Fruit fly (Drosophila melanogaster) whole organism, embryonic: ENCODE results near the gene ppk23.

Source experiments
- Adf1 ChIP-seq: fragments of 200-800 bp; sonication (Bioruptor generic); IDR thresholded peaks from 2 replicates; pipeline ENCODE4 v1.3.6; 2022; ENCODE audit warnings: missing biosample characterization, missing genetic modification characterization
- B-H2 ChIP-seq: fragments of 200-800 bp; sonication (Bioruptor generic); optimal IDR thresholded peaks from 2 replicates; lab custom pipeline; 2018; ENCODE audit warnings: missing biosample characterization, mild to moderate bottlenecking, missing genetic modification characterization
- Bteb2 ChIP-seq: fragments of 200-800 bp; sonication (Bioruptor generic); optimal IDR thresholded peaks from 2 replicates; lab custom pipeline; 2016; ENCODE audit warnings: missing biosample characterization, missing genetic modification characterization
- CG10147 ChIP-seq: fragments of 200-800 bp; sonication (Bioruptor generic); optimal IDR thresholded peaks from 2 replicates; lab custom pipeline; 2019; ENCODE audit warnings: missing biosample characterization, mild to moderate bottlenecking, missing genetic modification characterization, moderate library complexity
- CG10274 ChIP-seq: fragments of 200-800 bp; sonication (Bioruptor generic); optimal IDR thresholded peaks from 3 replicates; lab custom pipeline; 2017; ENCODE audit warnings: missing biosample characterization, mild to moderate bottlenecking, missing genetic modification characterization
- CG10462 ChIP-seq: fragments of 200-800 bp; sonication (Bioruptor generic); optimal IDR thresholded peaks from 2 replicates; lab custom pipeline; 2016; ENCODE audit warnings: missing biosample characterization, missing genetic modification characterization
- CG11695 ChIP-seq: fragments of 200-800 bp; sonication (Bioruptor generic); IDR thresholded peaks from 3 replicates; pipeline ENCODE4 v1.3.6; 2022; ENCODE audit warnings: missing biosample characterization, missing genetic modification characterization
- CG1233 ChIP-seq: fragments of 200-800 bp; sonication (Bioruptor generic); optimal IDR thresholded peaks from 4 replicates; lab custom pipeline; 2018; ENCODE audit warnings: missing biosample characterization, mild to moderate bottlenecking, missing genetic modification characterization
- CG14050 ChIP-seq: fragments of 200-800 bp; sonication (Bioruptor generic); IDR thresholded peaks from 3 replicates; pipeline ENCODE4 v1.3.6; 2022; ENCODE audit warnings: missing biosample characterization, missing genetic modification characterization
- CG15514 ChIP-seq: fragments of 200-800 bp; sonication (Bioruptor generic); optimal IDR thresholded peaks from 3 replicates; lab custom pipeline; 2017; ENCODE audit warnings: missing biosample characterization, missing genetic modification characterization, mild to moderate bottlenecking, moderate library complexity, missing genetic modification reagents
- CG1602 ChIP-seq: fragments of 200-800 bp; sonication (Bioruptor generic); optimal IDR thresholded peaks from 3 replicates; lab custom pipeline; 2016; ENCODE audit warnings: missing biosample characterization, missing genetic modification characterization
- CG2120 ChIP-seq: fragments of 200-800 bp; sonication (Bioruptor generic); optimal IDR thresholded peaks from 3 replicates; lab custom pipeline; 2016; ENCODE audit warnings: missing biosample characterization, missing genetic modification characterization
- CG2678 ChIP-seq: fragments of 200-800 bp; sonication (Bioruptor generic); optimal IDR thresholded peaks from 3 replicates; lab custom pipeline; 2019; ENCODE audit warnings: missing biosample characterization, mild to moderate bottlenecking, missing genetic modification characterization, moderate library complexity
- CG2889 ChIP-seq: fragments of 200-800 bp; sonication (Bioruptor generic); IDR thresholded peaks from 3 replicates; pipeline ENCODE4 v1.3.6; 2022; ENCODE audit warnings: missing biosample characterization, missing genetic modification characterization
- CG4282 ChIP-seq: fragments of 200-800 bp; sonication (Bioruptor generic); optimal IDR thresholded peaks from 2 replicates; lab custom pipeline; 2016; ENCODE audit warnings: missing biosample characterization, missing genetic modification characterization
- CG4404 ChIP-seq: fragments of 200-800 bp; sonication (Bioruptor generic); IDR thresholded peaks from 2 replicates; pipeline ENCODE4 v1.3.6; 2022; ENCODE audit warnings: missing biosample characterization, missing genetic modification characterization
- CG6689 ChIP-seq: fragments of 200-800 bp; sonication (Bioruptor generic); IDR thresholded peaks from 2 replicates; pipeline ENCODE4 v1.3.6; 2022; ENCODE audit warnings: missing biosample characterization, missing genetic modification characterization
- CG7786 ChIP-seq: fragments of 200-800 bp; sonication (Bioruptor generic); optimal IDR thresholded peaks from 2 replicates; lab custom pipeline; 2016; ENCODE audit warnings: missing biosample characterization, missing genetic modification characterization
- CG7928 ChIP-seq: fragments of 200-800 bp; sonication (Bioruptor generic); optimal IDR thresholded peaks from 2 replicates; lab custom pipeline; 2017; ENCODE audit warnings: missing biosample characterization, mild to moderate bottlenecking, missing genetic modification characterization
- CG9609 ChIP-seq: fragments of 200-800 bp; sonication (Bioruptor generic); optimal IDR thresholded peaks from 3 replicates; lab custom pipeline; 2016; ENCODE audit warnings: missing biosample characterization, missing genetic modification characterization
- CG9727 ChIP-seq: fragments of 200-800 bp; sonication (Bioruptor generic); optimal IDR thresholded peaks from 3 replicates; lab custom pipeline; 2017; ENCODE audit warnings: missing biosample characterization, mild to moderate bottlenecking, missing genetic modification characterization
- CrebB ChIP-seq: fragments of 200-800 bp; sonication (Bioruptor generic); optimal IDR thresholded peaks from 3 replicates; lab custom pipeline; 2018; ENCODE audit warnings: missing biosample characterization, mild to moderate bottlenecking, missing genetic modification characterization
- HLH4C ChIP-seq: fragments of 200-800 bp; sonication (Bioruptor generic); IDR thresholded peaks from 3 replicates; pipeline ENCODE4 v1.3.6; 2022; ENCODE audit warnings: missing biosample characterization, missing genetic modification characterization; ENCODE audit not compliant: partially characterized antibody
- Sox102F ChIP-seq: fragments of 200-800 bp; sonication (Bioruptor generic); optimal IDR thresholded peaks from 2 replicates; lab custom pipeline; 2018; ENCODE audit warnings: missing biosample characterization, mild to moderate bottlenecking, missing genetic modification characterization, moderate library complexity
- Vsx1 ChIP-seq: fragments of 200-800 bp; sonication (Bioruptor generic); optimal IDR thresholded peaks from 2 replicates; lab custom pipeline; 2017; ENCODE audit warnings: missing biosample characterization, mild to moderate bottlenecking, missing genetic modification characterization, missing genetic modification reagents
- bigmax ChIP-seq: fragments of 200-800 bp; sonication (Bioruptor generic); optimal IDR thresholded peaks from 2 replicates; lab custom pipeline; 2018; ENCODE audit warnings: missing biosample characterization, mild to moderate bottlenecking, missing genetic modification characterization
- cwo ChIP-seq: fragments of 200-800 bp; sonication (Bioruptor generic); optimal IDR thresholded peaks from 3 replicates; lab custom pipeline; 2017; ENCODE audit warnings: missing biosample characterization, missing genetic modification characterization, mild to moderate bottlenecking, moderate library complexity, missing genetic modification reagents
- dati ChIP-seq: fragments of 200-800 bp; sonication (Bioruptor generic); IDR thresholded peaks from 2 replicates; pipeline ENCODE4 v1.3.6; 2022; ENCODE audit warnings: missing biosample characterization, missing genetic modification characterization
- dimm ChIP-seq: fragments of 200-800 bp; sonication (Bioruptor generic); IDR thresholded peaks from 2 replicates; pipeline ENCODE4 v1.3.6; 2022; ENCODE audit warnings: missing biosample characterization, missing genetic modification characterization
- dmrt11E ChIP-seq: fragments of 200-800 bp; sonication (Bioruptor generic); optimal IDR thresholded peaks from 3 replicates; lab custom pipeline; 2018; ENCODE audit warnings: missing biosample characterization, mild to moderate bottlenecking, missing genetic modification characterization, moderate library complexity
- emc ChIP-seq: fragments of 200-800 bp; sonication (Bioruptor generic); optimal IDR thresholded peaks from 2 replicates; lab custom pipeline; 2016; ENCODE audit warnings: missing biosample characterization, missing genetic modification characterization
- esg ChIP-seq: fragments of 200-800 bp; sonication (Bioruptor generic); conservative IDR thresholded peaks from 2 replicates; pipeline ENCODE4 v1.3.6; 2022; ENCODE audit warnings: missing biosample characterization, missing genetic modification characterization
- fd3F ChIP-seq: fragments of 200-800 bp; sonication (Bioruptor generic); optimal IDR thresholded peaks from 2 replicates; lab custom pipeline; 2018; ENCODE audit warnings: missing biosample characterization, mild to moderate bottlenecking, missing genetic modification characterization, moderate library complexity
- gsb-n ChIP-seq: fragments of 200-800 bp; sonication (Bioruptor generic); optimal IDR thresholded peaks from 3 replicates; lab custom pipeline; 2018; ENCODE audit warnings: missing biosample characterization, mild to moderate bottlenecking, missing genetic modification characterization
- gt ChIP-seq: fragments of 200-800 bp; sonication (Bioruptor generic); IDR thresholded peaks from 2 replicates; pipeline ENCODE4 v1.3.6; 2022; ENCODE audit warnings: missing biosample characterization, missing genetic modification characterization
- her ChIP-seq: fragments of 200-800 bp; sonication (Bioruptor generic); optimal IDR thresholded peaks from 2 replicates; lab custom pipeline; 2016; ENCODE audit warnings: missing biosample characterization, missing genetic modification characterization
- kah ChIP-seq: fragments of 200-800 bp; sonication (Bioruptor generic); optimal IDR thresholded peaks from 2 replicates; lab custom pipeline; 2018; ENCODE audit warnings: missing biosample characterization, mild to moderate bottlenecking, missing genetic modification characterization
- lab ChIP-seq: fragments of 200-800 bp; sonication (Bioruptor generic); optimal IDR thresholded peaks from 3 replicates; lab custom pipeline; 2017; ENCODE audit warnings: missing biosample characterization, missing genetic modification characterization, mild to moderate bottlenecking, moderate library complexity, missing genetic modification reagents
- lmd ChIP-seq: fragments of 200-800 bp; sonication (Bioruptor generic); IDR thresholded peaks from 2 replicates; pipeline ENCODE4 v1.3.6; 2022; ENCODE audit warnings: missing biosample characterization, missing genetic modification characterization
- mld ChIP-seq: fragments of 200-800 bp; sonication (Bioruptor generic); IDR thresholded peaks from 3 replicates; pipeline ENCODE4 v1.3.6; 2022; ENCODE audit warnings: missing biosample characterization, missing genetic modification characterization; ENCODE audit not compliant: partially characterized antibody
- repo ChIP-seq: fragments of 200-800 bp; sonication (Bioruptor generic); optimal IDR thresholded peaks from 2 replicates; lab custom pipeline; 2016; ENCODE audit warnings: missing biosample characterization, missing genetic modification characterization
- salm ChIP-seq: fragments of 200-800 bp; sonication (Bioruptor generic); optimal IDR thresholded peaks from 2 replicates; lab custom pipeline; 2018; ENCODE audit warnings: missing biosample characterization, mild to moderate bottlenecking, missing genetic modification characterization
- sd ChIP-seq: fragments of 200-800 bp; sonication (Bioruptor generic); optimal IDR thresholded peaks from 3 replicates; lab custom pipeline; 2018; ENCODE audit warnings: missing biosample characterization, mild to moderate bottlenecking, missing genetic modification characterization, moderate library complexity
- sim ChIP-seq: fragments of 200-800 bp; sonication (Bioruptor generic); IDR thresholded peaks from 2 replicates; pipeline ENCODE4 v1.3.6; 2022; ENCODE audit warnings: missing biosample characterization, missing genetic modification characterization
- sna ChIP-seq: fragments of 200-800 bp; sonication (Bioruptor generic); IDR thresholded peaks from 2 replicates; pipeline ENCODE4 v1.3.6; 2022; ENCODE audit warnings: missing biosample characterization, missing genetic modification characterization; ENCODE audit not compliant: partially characterized antibody
- stc ChIP-seq: fragments of 200-800 bp; sonication (Bioruptor generic); IDR thresholded peaks from 2 replicates; pipeline ENCODE4 v1.3.6; 2022; ENCODE audit warnings: missing biosample characterization, missing genetic modification characterization
- stwl ChIP-seq: fragments of 200-800 bp; sonication (Bioruptor generic); optimal IDR thresholded peaks from 3 replicates; lab custom pipeline; 2018; ENCODE audit warnings: missing biosample characterization, mild to moderate bottlenecking, missing genetic modification characterization, moderate library complexity
- tx ChIP-seq: fragments of 200-800 bp; sonication (Bioruptor generic); optimal IDR thresholded peaks from 2 replicates; lab custom pipeline; 2016; ENCODE audit warnings: missing biosample characterization, missing genetic modification characterization
- vnd ChIP-seq: fragments of 200-800 bp; sonication (Bioruptor generic); IDR thresholded peaks from 3 replicates; pipeline ENCODE4 v1.3.6; 2022; ENCODE audit warnings: missing biosample characterization, missing genetic modification characterization; ENCODE audit not compliant: partially characterized antibody
- z ChIP-seq: fragments of 200-800 bp; sonication (Bioruptor generic); IDR thresholded peaks from 3 replicates; pipeline ENCODE4 v1.3.6; 2022; ENCODE audit warnings: missing biosample characterization, missing genetic modification characterization

The ppk23 gene

dm6 chrX:17531549-17532131 lies 37.4 kb downstream of the ppk23 start (continued):
- TF ChIP-seq CG2120 (GFP tag; lab: Kevin White, UChicago) (peak; percentile 49), CG1233 (GFP tag; lab: Kevin White, UChicago) (peak; percentile 3), CG6689 (GFP tag; lab: Robert Waterston, UW) (peak; percentile 54; the same call in 1 of the 2 replicates), stc (GFP tag; lab: Robert Waterston, UW) (peak; percentile 59), CG10462 (GFP tag; lab: Kevin White, UChicago) (no peak), lab (GFP tag; lab: Kevin White, UChicago) (peak; percentile 56), mld (GFP tag; lab: Robert Waterston, UW) (no peak), cwo (no peak), dmrt11E (tag; lab: Kevin White, UChicago) (peak; percentile 54), Vsx1 (GFP tag; lab: Kevin White, UChicago) (no peak), salm (tag; lab: Kevin White, UChicago) (no peak), CG11695 (GFP tag; lab: Robert Waterston, UW) (no peak), CG10147 (GFP tag; lab: Kevin White, UChicago) (no peak), Adf1 (no peak), CG9727 (GFP tag; lab: Kevin White, UChicago) (peak; percentile 40), bigmax (no peak), esg (peak; percentile 58), emc (GFP tag; lab: Kevin White, UChicago) (no peak), vnd (no peak), dimm (GFP tag; lab: Robert Waterston, UW) (peak; percentile 42; the same call in 1 of the 2 replicates), tx (no peak), her (no peak), sd (tag; lab: Kevin White, UChicago) (no peak), gt (GFP tag; lab: Robert Waterston, UW) (peak; percentile 54; the same call in 1 of the 2 replicates), CG9609 (GFP tag; lab: Kevin White, UChicago) (peak; percentile 71), z (GFP tag; lab: Robert Waterston, UW) (0 out of 3 replicates have a peak, but pooled peaks have one; percentile 53), stwl (tag; lab: Kevin White, UChicago) (no peak), kah (no peak), CG10274 (GFP tag; lab: Kevin White, UChicago) (peak; percentile 23), repo (GFP tag; lab: Kevin White, UChicago) (no peak), CG2889 (peak; percentile 6; the same call in 1 of the 3 replicates), B-H2 (GFP tag; lab: Kevin White, UChicago) (peak; percentile 30), CrebB (no peak), lmd (GFP tag; lab: Robert Waterston, UW) (peak; percentile 86), CG7786 (peak; percentile 0), fd3F (GFP tag; lab: Kevin White, UChicago) (peak; percentile 33), CG14050 (peak; percentile 37; the same call in 1 of the 3 replicates), Sox102F (peak; percentile 68), CG7928 (GFP tag; lab: Kevin White, UChicago) (no peak), CG2678 (tag; lab: Kevin White, UChicago) (peak; percentile 34), gsb-n (tag; lab: Kevin White, UChicago) (peak; percentile 6), CG4282 (no peak), HLH4C (no peak), sim (0 out of 2 replicates have a peak, but pooled peaks have one; percentile 7), Bteb2 (GFP tag; lab: Kevin White, UChicago) (no peak), CG4404 (GFP tag; lab: Robert Waterston, UW) (peak; percentile 68), CG15514 (GFP tag; lab: Kevin White, UChicago) (peak; percentile 42), dati (GFP tag; lab: Robert Waterston, UW) (peak; percentile 32; the same call in 1 of the 2 replicates), CG1602 (GFP tag; lab: Kevin White, UChicago) (peak; percentile 70), sna (GFP tag; lab: Robert Waterston, UW) (no peak)
